Worm (Caenorhabditis elegans) whole organism, L1 larva: Measurements from ENCODE around the gene sphk-1.

Source experiments
- C04F5.9 ChIP-seq: sonication (generic microtip); optimal IDR thresholded peaks from 2 replicates; lab custom pipeline; 2016; ENCODE audit warnings: missing genetic modification characterization, missing compliant biosample characterization
- F16B12.6 ChIP-seq: fragments of 150-350 bp; optimal IDR thresholded peaks from 2 replicates; lab custom pipeline; 2014; ENCODE audit warnings: missing biosample characterization, missing genetic modification characterization
- Y116A8C.19 ChIP-seq: sonication (generic microtip); optimal IDR thresholded peaks from 2 replicates; lab custom pipeline; 2016; ENCODE audit warnings: missing compliant biosample characterization, missing genetic modification characterization, borderline replicate concordance
- aha-1 ChIP-seq: fragments of 150-350 bp; optimal IDR thresholded peaks from 2 replicates; lab custom pipeline; 2014; ENCODE audit warnings: missing biosample characterization, missing genetic modification characterization
- alr-1 ChIP-seq: fragments of 200-800 bp; sonication (Bioruptor generic); optimal IDR thresholded peaks from 2 replicates; lab custom pipeline; 2018; ENCODE audit warnings: borderline replicate concordance, mild to moderate bottlenecking, missing genetic modification characterization, missing compliant biosample characterization
- aly-2 ChIP-seq: fragments of 150-350 bp; optimal IDR thresholded peaks from 2 replicates; lab custom pipeline; 2014; ENCODE audit warnings: missing biosample characterization, missing genetic modification characterization
- blmp-1 ChIP-seq: fragments of 150-350 bp; optimal IDR thresholded peaks from 2 replicates; lab custom pipeline; 2014; ENCODE audit warnings: missing biosample characterization, missing genetic modification characterization
- ceh-63 ChIP-seq: fragments of 200-800 bp; sonication (Bioruptor generic); optimal IDR thresholded peaks from 2 replicates; lab custom pipeline; 2018; ENCODE audit warnings: mild to moderate bottlenecking, missing genetic modification characterization, missing compliant biosample characterization
- dpl-1 ChIP-seq, 3 experiments: fragments of 150-350 bp in 2 of 3; sonication (generic microtip) in 1 of 3; optimal IDR thresholded peaks; 2 replicates each; lab custom pipeline; 2014 to 2017; ENCODE audit warnings: missing biosample characterization in 3 of 3, missing genetic modification characterization in 3 of 3, missing genetic modification reagents in 3 of 3
- efl-3 ChIP-seq: fragments of 200-800 bp; sonication (Bioruptor generic); optimal IDR thresholded peaks from 2 replicates; lab custom pipeline; 2018; ENCODE audit warnings: mild to moderate bottlenecking, missing genetic modification characterization, missing compliant biosample characterization
- egl-13 ChIP-seq: sonication (generic microtip); optimal IDR thresholded peaks from 2 replicates; lab custom pipeline; 2016; ENCODE audit warnings: missing genotype, missing genetic modification reagents, missing genetic modification characterization, missing compliant biosample characterization
- egl-27 ChIP-seq, 2 experiments: fragments of 150-350 bp in 1 of 2; sonication (generic microtip); optimal IDR thresholded peaks; 3 replicates each; lab custom pipeline; 2017 to 2018; ENCODE audit warnings: missing biosample characterization in 2 of 2, missing genetic modification characterization in 2 of 2, missing genetic modification reagents in 2 of 2
- elt-2 ChIP-seq: sonication (generic microtip); optimal IDR thresholded peaks from 2 replicates; lab custom pipeline; 2016; ENCODE audit warnings: missing genetic modification characterization, mild to moderate bottlenecking, inconsistent platforms, missing compliant biosample characterization, missing genetic modification reagents
- elt-3 ChIP-seq, 6 experiments: fragments of 150-350 bp in 1 of 6; sonication (generic microtip); optimal IDR thresholded peaks; 2 replicates each; lab custom pipeline; 2017 to 2018; ENCODE audit warnings: missing biosample characterization in 6 of 6, missing genetic modification characterization in 6 of 6, inconsistent platforms in 1 of 6
- ets-5 ChIP-seq: fragments of 200-800 bp; sonication (Bioruptor generic); IDR thresholded peaks from 2 replicates; pipeline ENCODE4 v1.3.6; 2022; ENCODE audit warnings: missing genetic modification characterization, missing compliant biosample characterization
- hlh-17 ChIP-seq: fragments of 200-800 bp; sonication (Bioruptor generic); optimal IDR thresholded peaks from 2 replicates; lab custom pipeline; 2018; ENCODE audit warnings: missing genetic modification characterization, mild to moderate bottlenecking, missing compliant biosample characterization, moderate library complexity, borderline replicate concordance
- hlh-4 ChIP-seq: sonication (generic microtip); optimal IDR thresholded peaks from 2 replicates; lab custom pipeline; 2016; ENCODE audit warnings: mild to moderate bottlenecking, missing genetic modification characterization, missing compliant biosample characterization
- irx-1 ChIP-seq: sonication (generic microtip); optimal IDR thresholded peaks from 2 replicates; lab custom pipeline; 2016; ENCODE audit warnings: missing genetic modification characterization, missing compliant biosample characterization
- jun-1 ChIP-seq: fragments of 150-350 bp; optimal IDR thresholded peaks from 2 replicates; lab custom pipeline; 2014; ENCODE audit warnings: missing biosample characterization, missing genetic modification reagents, missing genetic modification characterization
- lin-14 ChIP-seq: fragments of 200-800 bp; sonication (Bioruptor generic); optimal IDR thresholded peaks from 2 replicates; lab custom pipeline; 2018; ENCODE audit warnings: mild to moderate bottlenecking, missing genetic modification characterization, moderate library complexity, missing compliant biosample characterization
- lin-15B ChIP-seq: fragments of 150-350 bp; sonication (generic microtip); optimal IDR thresholded peaks from 3 replicates; lab custom pipeline; 2014; ENCODE audit warnings: missing biosample characterization, missing genetic modification characterization
- lin-35 ChIP-seq, 2 experiments: fragments of 150-350 bp; optimal IDR thresholded peaks; 2 replicates each; lab custom pipeline; 2014; ENCODE audit warnings: missing biosample characterization in 2 of 2, missing genetic modification characterization in 2 of 2, missing genetic modification reagents in 2 of 2
- lin-39 ChIP-seq: fragments of 150-350 bp; optimal IDR thresholded peaks from 2 replicates; lab custom pipeline; 2014; ENCODE audit warnings: missing biosample characterization, missing genetic modification reagents, missing genetic modification characterization
- lsy-2 ChIP-seq, 2 experiments: fragments of 150-350 bp; optimal IDR thresholded peaks; 2 replicates each; lab custom pipeline; 2014; ENCODE audit warnings: missing biosample characterization in 2 of 2, missing genetic modification characterization in 2 of 2
- mab-9 ChIP-seq: fragments of 200-800 bp; sonication (Bioruptor generic); IDR thresholded peaks from 2 replicates; pipeline ENCODE4 v1.3.6; 2022; ENCODE audit warnings: missing genetic modification reagents, missing genetic modification characterization, missing compliant biosample characterization
- mdl-1 ChIP-seq, 2 experiments: fragments of 150-350 bp; optimal IDR thresholded peaks; 2 replicates each; lab custom pipeline; 2014 to 2017; ENCODE audit warnings: missing biosample characterization in 2 of 2, missing genetic modification characterization in 2 of 2, inconsistent platforms in 1 of 2
- mef-2 ChIP-seq: fragments of 150-350 bp; optimal IDR thresholded peaks from 2 replicates; lab custom pipeline; 2014; ENCODE audit warnings: missing biosample characterization, missing genetic modification characterization
- mep-1 ChIP-seq: fragments of 150-350 bp; optimal IDR thresholded peaks from 2 replicates; lab custom pipeline; 2014; ENCODE audit warnings: missing biosample characterization, missing genetic modification characterization
- nhr-12 ChIP-seq: sonication (generic microtip); optimal IDR thresholded peaks from 2 replicates; lab custom pipeline; 2017; ENCODE audit warnings: missing biosample characterization, missing genetic modification characterization
- nhr-19 ChIP-seq: fragments of 200-800 bp; sonication (Bioruptor generic); conservative IDR thresholded peaks from 2 replicates; pipeline ENCODE4 v1.3.6; 2022; ENCODE audit warnings: missing genetic modification characterization, missing compliant biosample characterization
- nhr-20 ChIP-seq: sonication (generic microtip); optimal IDR thresholded peaks from 2 replicates; lab custom pipeline; 2016; ENCODE audit warnings: mild to moderate bottlenecking, missing genetic modification characterization, missing compliant biosample characterization
- nhr-237 ChIP-seq: fragments of 150-350 bp; optimal IDR thresholded peaks from 2 replicates; lab custom pipeline; 2014; ENCODE audit warnings: missing biosample characterization, missing genetic modification characterization
- nhr-28 ChIP-seq: fragments of 150-350 bp; optimal IDR thresholded peaks from 2 replicates; lab custom pipeline; 2014; ENCODE audit warnings: missing biosample characterization, missing genetic modification characterization
- nhr-47 ChIP-seq: sonication (generic microtip); optimal IDR thresholded peaks from 2 replicates; lab custom pipeline; 2016; ENCODE audit warnings: mild to moderate bottlenecking, missing genetic modification characterization, moderate library complexity, missing compliant biosample characterization
- nhr-76 ChIP-seq: sonication (generic microtip); optimal IDR thresholded peaks from 2 replicates; lab custom pipeline; 2017; ENCODE audit warnings: missing biosample characterization, missing genetic modification characterization
- nhr-84 ChIP-seq: sonication (generic microtip); optimal IDR thresholded peaks from 2 replicates; lab custom pipeline; 2017; ENCODE audit warnings: missing biosample characterization, missing genetic modification characterization
- nhr-90 ChIP-seq: sonication (generic microtip); optimal IDR thresholded peaks from 2 replicates; lab custom pipeline; 2016; ENCODE audit warnings: mild to moderate bottlenecking, missing genetic modification characterization, missing compliant biosample characterization; ENCODE audit not compliant: poor library complexity
- pax-3 ChIP-seq: fragments of 200-800 bp; sonication (Bioruptor generic); optimal IDR thresholded peaks from 2 replicates; lab custom pipeline; 2018; ENCODE audit warnings: mild to moderate bottlenecking, missing genetic modification characterization, moderate library complexity, missing compliant biosample characterization
- rnt-1 ChIP-seq: sonication (generic microtip); optimal IDR thresholded peaks from 2 replicates; lab custom pipeline; 2016; ENCODE audit warnings: mild to moderate bottlenecking, missing genetic modification characterization, moderate library complexity, missing compliant biosample characterization
- snpc-4 ChIP-seq: fragments of 150-350 bp; optimal IDR thresholded peaks from 2 replicates; lab custom pipeline; 2014; ENCODE audit warnings: missing biosample characterization, missing genetic modification characterization
- snu-23 ChIP-seq: sonication (generic microtip); optimal IDR thresholded peaks from 2 replicates; lab custom pipeline; 2016; ENCODE audit warnings: missing genetic modification characterization, missing compliant biosample characterization
- sptf-1 ChIP-seq: fragments of 150-350 bp; optimal IDR thresholded peaks from 2 replicates; lab custom pipeline; 2014; ENCODE audit warnings: missing biosample characterization, missing genetic modification characterization
- sup-37 ChIP-seq: fragments of 200-800 bp; sonication (Bioruptor generic); optimal IDR thresholded peaks from 2 replicates; lab custom pipeline; 2018; ENCODE audit warnings: mild to moderate bottlenecking, missing genetic modification characterization, missing compliant biosample characterization
- swsn-7 ChIP-seq: sonication (generic microtip); optimal IDR thresholded peaks from 2 replicates; lab custom pipeline; 2016; ENCODE audit warnings: missing genetic modification characterization, missing compliant biosample characterization
- tbx-2 ChIP-seq: sonication (generic microtip); optimal IDR thresholded peaks from 2 replicates; lab custom pipeline; 2016; ENCODE audit warnings: missing genetic modification characterization, missing compliant biosample characterization
- tlp-1 ChIP-seq: fragments of 150-350 bp; optimal IDR thresholded peaks from 2 replicates; lab custom pipeline; 2014; ENCODE audit warnings: missing biosample characterization, missing genetic modification characterization
- unc-130 ChIP-seq: fragments of 150-350 bp; optimal IDR thresholded peaks from 2 replicates; lab custom pipeline; 2017; ENCODE audit warnings: missing biosample characterization, missing genetic modification characterization, inconsistent platforms
- unc-30 ChIP-seq: sonication (generic microtip); optimal IDR thresholded peaks from 2 replicates; lab custom pipeline; 2017; ENCODE audit warnings: missing biosample characterization, missing genetic modification characterization
- unc-86 ChIP-seq: sonication (generic microtip); optimal IDR thresholded peaks from 2 replicates; lab custom pipeline; 2016; ENCODE audit warnings: missing genetic modification characterization, missing compliant biosample characterization
- unc-98 ChIP-seq: fragments of 200-800 bp; sonication (Bioruptor generic); IDR thresholded peaks from 2 replicates; pipeline ENCODE4 v1.3.6; 2022; ENCODE audit warnings: missing genetic modification characterization, missing compliant biosample characterization
- zag-1 ChIP-seq: fragments of 150-350 bp; optimal IDR thresholded peaks from 2 replicates; lab custom pipeline; 2014; ENCODE audit warnings: missing biosample characterization, missing genetic modification characterization
- zip-4 ChIP-seq: fragments of 200-800 bp; sonication (Bioruptor generic); optimal IDR thresholded peaks from 2 replicates; lab custom pipeline; 2018; ENCODE audit warnings: mild to moderate bottlenecking, missing genetic modification characterization, moderate library complexity, missing compliant biosample characterization
- ztf-11 ChIP-seq, 2 experiments: sonication (generic microtip); optimal IDR thresholded peaks; 2 replicates each; lab custom pipeline; 2016 to 2017; ENCODE audit warnings: missing genetic modification characterization in 2 of 2, missing biosample characterization in 1 of 2, missing compliant biosample characterization in 1 of 2

Gene sphk-1

DNA sequence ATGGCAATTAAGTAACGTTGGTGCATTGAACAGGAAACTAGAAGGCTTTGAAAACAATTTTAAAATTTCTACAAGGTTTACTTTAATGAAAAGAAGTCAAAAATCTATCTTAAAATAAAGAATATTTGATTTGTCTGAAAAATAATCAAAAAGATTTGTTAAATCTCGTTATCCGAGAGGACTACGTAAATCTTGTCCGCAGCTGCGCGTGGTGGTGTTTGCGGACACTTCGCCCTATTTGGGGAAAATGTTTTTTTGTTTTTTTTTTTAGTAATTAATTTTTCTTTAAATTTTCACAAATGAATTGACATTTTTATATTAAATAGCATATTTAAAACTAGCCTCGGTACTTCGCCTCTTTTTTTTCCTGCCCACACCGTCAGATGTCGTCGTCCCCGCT lies 17.5 kb downstream of the sphk-1 start:
- no peak for TF ChIP-seq nhr-12
- no peak for TF ChIP-seq mdl-1 (tag; optimal IDR thresholded peaks at IDR 0.05; lab: Kevin White, UChicago)
- no peak for TF ChIP-seq aha-1 (tag; lab: Kevin White, UChicago)
- peak; percentile 1 for TF ChIP-seq irx-1 (tag; lab: Kevin White, UChicago)
- no peak for TF ChIP-seq mef-2
- TF ChIP-seq nhr-19 (GFP tag; lab: Robert Waterston, UW), result peak; percentile 21; the same call in 1 of the 2 replicates
- TF ChIP-seq nhr-20 (tag; lab: Kevin White, UChicago), result peak; percentile 56
- TF ChIP-seq nhr-76 (tag; lab: Kevin White, UChicago), result no peak
- no peak for TF ChIP-seq mab-9
- TF ChIP-seq lsy-2 (tag; optimal IDR thresholded peaks at IDR 0.05; lab: Kevin White, UChicago), result peak; percentile 69 to 79
- TF ChIP-seq unc-130 (tag; lab: Kevin White, UChicago), result peak; percentile 63
- TF ChIP-seq egl-27 (tag; optimal IDR thresholded peaks at IDR 0.05; lab: Kevin White, UChicago), result no peak
- TF ChIP-seq unc-86 (tag; lab: Kevin White, UChicago), result peak; percentile 50
- TF ChIP-seq sup-37, result no peak
- TF ChIP-seq nhr-237 (tag; lab: Kevin White, UChicago), result no peak
- TF ChIP-seq mep-1 (tag; lab: Kevin White, UChicago), result peak; percentile 76
- no peak for TF ChIP-seq nhr-28 (tag; lab: Kevin White, UChicago)
- no peak for TF ChIP-seq hlh-17 (GFP tag; lab: Kevin White, UChicago)
- TF ChIP-seq aly-2 (tag; lab: Kevin White, UChicago), result no peak
- no peak for TF ChIP-seq nhr-47 (tag; lab: Kevin White, UChicago)
- peak; percentile 72 for TF ChIP-seq lin-14 (GFP tag; lab: Kevin White, UChicago)
- no peak for TF ChIP-seq sptf-1
- TF ChIP-seq ceh-63, result no peak
- TF ChIP-seq swsn-7 (tag; lab: Kevin White, UChicago), result peak; percentile 67
- no peak for TF ChIP-seq pax-3 (tag; lab: Kevin White, UChicago)
- no peak for TF ChIP-seq elt-2
- peak; percentile 69 for TF ChIP-seq snu-23 (GFP tag; lab: Kevin White, UChicago)
- TF ChIP-seq efl-3 (GFP tag; lab: Kevin White, UChicago), result no peak
- no peak for TF ChIP-seq zag-1 (tag; lab: Kevin White, UChicago)
- TF ChIP-seq tbx-2, result no peak
- peak; percentile 4 for TF ChIP-seq C04F5.9 (tag; lab: Kevin White, UChicago)
- peak; percentile 90 for TF ChIP-seq F16B12.6 (tag; lab: Kevin White, UChicago)
- TF ChIP-seq blmp-1 (tag; lab: Kevin White, UChicago), result no peak
- TF ChIP-seq nhr-90, result peak; percentile 17
- peak; percentile 21 for TF ChIP-seq egl-13 (tag; lab: Kevin White, UChicago)
- no peak for TF ChIP-seq tlp-1 (tag; lab: Kevin White, UChicago)
- TF ChIP-seq Y116A8C.19 (tag; lab: Kevin White, UChicago), result no peak
- TF ChIP-seq lin-35 (GFP tag; optimal IDR thresholded peaks at IDR 0.05; lab: Kevin White, UChicago), result peak; percentile 1 to 52
- peak; percentile 74 for TF ChIP-seq rnt-1
- peak; percentile 33 to 58 (median 50) for TF ChIP-seq dpl-1 (GFP tag; optimal IDR thresholded peaks at IDR 0.05; lab: Kevin White, UChicago)
- TF ChIP-seq unc-98, result no peak
- TF ChIP-seq hlh-4 (tag; lab: Kevin White, UChicago), result no peak
- TF ChIP-seq nhr-84, result no peak
- no peak for TF ChIP-seq zip-4 (GFP tag; lab: Kevin White, UChicago)
- TF ChIP-seq ztf-11 (tag; optimal IDR thresholded peaks at IDR 0.05; lab: Kevin White, UChicago), result peak in 1 of 2 experiments; percentile 24
- no peak for TF ChIP-seq elt-3 (tag; optimal IDR thresholded peaks at IDR 0.05; lab: Kevin White, UChicago)
- TF ChIP-seq jun-1, result no peak
- TF ChIP-seq lin-39, result peak; percentile 18
- no peak for TF ChIP-seq unc-30 (tag; lab: Kevin White, UChicago)
- TF ChIP-seq snpc-4 (tag; lab: Kevin White, UChicago), result no peak
- no peak for TF ChIP-seq alr-1 (tag; lab: Kevin White, UChicago)
- TF ChIP-seq ets-5 (GFP tag; lab: Robert Waterston, UW), result no peak
- TF ChIP-seq lin-15B, result peak; percentile 29
